Worm (Caenorhabditis elegans) whole organism, mixed stage, embryonic: Measurements from ENCODE around the gene Y32B12B.2.

Experiments
- blmp-1 ChIP-seq: fragments of 150-350 bp; optimal IDR thresholded peaks from 2 replicates; lab custom pipeline; 2014; ENCODE audit warnings: missing biosample characterization, missing genetic modification characterization
- mab-5 ChIP-seq: fragments of 150-350 bp; optimal IDR thresholded peaks from 2 replicates; lab custom pipeline; 2014; ENCODE audit warnings: missing biosample characterization, missing genetic modification characterization
- nhr-76 ChIP-seq: sonication (generic microtip); optimal IDR thresholded peaks from 2 replicates; lab custom pipeline; 2017; ENCODE audit warnings: missing biosample characterization, missing genetic modification characterization
- pha-4 ChIP-seq: fragments of 150-350 bp; optimal IDR thresholded peaks from 2 replicates; lab custom pipeline; 2018; ENCODE audit warnings: missing biosample characterization, missing genetic modification reagents, missing genetic modification characterization
- sptf-1 ChIP-seq: sonication (generic microtip); optimal IDR thresholded peaks from 2 replicates; lab custom pipeline; 2017; ENCODE audit warnings: mild to moderate bottlenecking, missing genetic modification characterization, moderate library complexity, missing compliant biosample characterization
- unc-62 ChIP-seq: fragments of 150-350 bp; optimal IDR thresholded peaks from 2 replicates; lab custom pipeline; 2014; ENCODE audit warnings: missing biosample characterization, missing genetic modification reagents, missing genetic modification characterization
- ztf-11 ChIP-seq: fragments of 150-350 bp; optimal IDR thresholded peaks from 2 replicates; lab custom pipeline; 2014; ENCODE audit warnings: missing biosample characterization, missing genetic modification characterization

ce11 chrV:16506650-16507049 is 31.5 kb upstream of the Y32B12B.2 start:
- TF ChIP-seq pha-4 (tag; lab: Kevin White, UChicago): no peak
- no peak for TF ChIP-seq nhr-76 (tag; lab: Kevin White, UChicago)
- no peak for TF ChIP-seq blmp-1 (tag; lab: Kevin White, UChicago)
- TF ChIP-seq ztf-11 (tag; lab: Kevin White, UChicago): no peak
- TF ChIP-seq unc-62 (GFP tag; lab: Kevin White, UChicago): no peak
- no peak for TF ChIP-seq sptf-1 (tag; lab: Kevin White, UChicago)
- TF ChIP-seq mab-5: no peak
